Fruit fly (Drosophila melanogaster) whole organism, embryonic: Measurements from ENCODE around the gene Hel25E.

ENCODE experiments used
- ATbp ChIP-seq: fragments of 200-800 bp; sonication (Bioruptor generic); optimal IDR thresholded peaks from 2 replicates; lab custom pipeline; 2017; ENCODE audit warnings: missing biosample characterization, mild to moderate bottlenecking, missing genetic modification characterization, missing genetic modification reagents
- CG10654 ChIP-seq: fragments of 200-800 bp; sonication (Bioruptor generic); optimal IDR thresholded peaks from 2 replicates; lab custom pipeline; 2016; ENCODE audit warnings: missing biosample characterization, missing genetic modification characterization
- CG11093 ChIP-seq: fragments of 200-800 bp; sonication (Bioruptor generic); IDR thresholded peaks from 3 replicates; pipeline ENCODE4 v1.3.6; 2022; ENCODE audit warnings: missing biosample characterization, missing genetic modification characterization
- CG11695 ChIP-seq: fragments of 200-800 bp; sonication (Bioruptor generic); IDR thresholded peaks from 3 replicates; pipeline ENCODE4 v1.3.6; 2022; ENCODE audit warnings: missing biosample characterization, missing genetic modification characterization
- CG12219 ChIP-seq: fragments of 200-800 bp; sonication (Bioruptor generic); optimal IDR thresholded peaks from 3 replicates; lab custom pipeline; 2018; ENCODE audit warnings: missing biosample characterization, mild to moderate bottlenecking, missing genetic modification characterization
- CG14667 ChIP-seq: fragments of 200-800 bp; sonication (Bioruptor generic); IDR thresholded peaks from 2 replicates; pipeline ENCODE4 v1.3.6; 2022; ENCODE audit warnings: missing biosample characterization, missing genetic modification characterization
- CG1832 ChIP-seq: fragments of 200-800 bp; sonication (Bioruptor generic); optimal IDR thresholded peaks from 2 replicates; lab custom pipeline; 2017; ENCODE audit warnings: missing biosample characterization, mild to moderate bottlenecking, missing genetic modification characterization, inconsistent platforms
- CG2129 ChIP-seq: fragments of 200-800 bp; sonication (Bioruptor generic); IDR thresholded peaks from 2 replicates; pipeline ENCODE4 v1.3.6; 2022; ENCODE audit warnings: missing biosample characterization, missing genetic modification characterization; ENCODE audit not compliant: partially characterized antibody
- CG32532 ChIP-seq: fragments of 200-800 bp; sonication (Bioruptor generic); IDR thresholded peaks from 2 replicates; pipeline ENCODE4 v1.3.6; 2022; ENCODE audit warnings: missing biosample characterization, missing genetic modification characterization
- CG3281 ChIP-seq: fragments of 200-800 bp; sonication (Bioruptor generic); optimal IDR thresholded peaks from 3 replicates; lab custom pipeline; 2017; ENCODE audit warnings: missing biosample characterization, mild to moderate bottlenecking, missing genetic modification characterization
- CG34376 ChIP-seq: fragments of 200-800 bp; sonication (Bioruptor generic); optimal IDR thresholded peaks from 2 replicates; lab custom pipeline; 2018; ENCODE audit warnings: missing biosample characterization, mild to moderate bottlenecking, missing genetic modification characterization
- CG4820 ChIP-seq: fragments of 200-800 bp; sonication (Bioruptor generic); optimal IDR thresholded peaks from 3 replicates; lab custom pipeline; 2016; ENCODE audit warnings: missing biosample characterization, missing genetic modification characterization
- CG7928 ChIP-seq: fragments of 200-800 bp; sonication (Bioruptor generic); optimal IDR thresholded peaks from 2 replicates; lab custom pipeline; 2017; ENCODE audit warnings: missing biosample characterization, mild to moderate bottlenecking, missing genetic modification characterization
- CG8290 ChIP-seq, 3 experiments: fragments of 200-800 bp; sonication (Bioruptor generic); optimal IDR thresholded peaks; 2 replicates each; lab custom pipeline; 2016 to 2019; ENCODE audit warnings: missing biosample characterization in 3 of 3, missing genetic modification characterization in 3 of 3, mild to moderate bottlenecking in 2 of 3, moderate library complexity in 1 of 3
- Dfd ChIP-seq, 2 experiments: fragments of >200 bp; optimal IDR thresholded peaks; 2 replicates each; lab custom pipeline; 2017; ENCODE audit warnings: missing biosample characterization in 2 of 2, missing genetic modification characterization in 2 of 2
- Doc3 ChIP-seq: fragments of 200-800 bp; sonication (Bioruptor generic); IDR thresholded peaks from 3 replicates; pipeline ENCODE4 v1.3.6; 2022; ENCODE audit warnings: missing biosample characterization, missing genetic modification characterization; ENCODE audit not compliant: partially characterized antibody
- Dref ChIP-seq: fragments of 200-800 bp; sonication (Bioruptor generic); IDR thresholded peaks from 2 replicates; pipeline ENCODE4 v1.3.6; 2022; ENCODE audit warnings: missing biosample characterization, missing genetic modification characterization
- ERR ChIP-seq: fragments of 200-800 bp; sonication (Bioruptor generic); optimal IDR thresholded peaks from 2 replicates; lab custom pipeline; 2016; ENCODE audit warnings: missing biosample characterization, missing genetic modification characterization
- Elba2 ChIP-seq: fragments of 200-800 bp; sonication (Bioruptor generic); optimal IDR thresholded peaks from 3 replicates; lab custom pipeline; 2016; ENCODE audit warnings: missing biosample characterization, missing genetic modification characterization
- Hmx ChIP-seq: fragments of 200-800 bp; sonication (Bioruptor generic); optimal IDR thresholded peaks from 2 replicates; lab custom pipeline; 2016; ENCODE audit warnings: missing biosample characterization, missing genetic modification characterization
- Hr39 ChIP-seq: fragments of >200 bp; optimal IDR thresholded peaks from 2 replicates; lab custom pipeline; 2017
- Kr ChIP-seq: fragments of 200-800 bp; sonication (Bioruptor generic); optimal IDR thresholded peaks from 2 replicates; lab custom pipeline; 2017; ENCODE audit warnings: missing biosample characterization, mild to moderate bottlenecking, missing genetic modification characterization
- MESR4 ChIP-seq: fragments of 200-800 bp; sonication (Bioruptor generic); optimal IDR thresholded peaks from 2 replicates; lab custom pipeline; 2018; ENCODE audit warnings: missing biosample characterization, mild to moderate bottlenecking, missing genetic modification characterization, moderate library complexity
- Meics ChIP-seq: fragments of 200-800 bp; sonication (Bioruptor generic); optimal IDR thresholded peaks from 2 replicates; lab custom pipeline; 2017; ENCODE audit warnings: missing biosample characterization, mild to moderate bottlenecking, missing genetic modification characterization
- NC2α ChIP-seq: fragments of 200-800 bp; sonication (Bioruptor generic); optimal IDR thresholded peaks from 2 replicates; lab custom pipeline; 2016; ENCODE audit warnings: missing biosample characterization, missing genetic modification characterization
- Side ChIP-seq: fragments of 200-800 bp; sonication (Bioruptor generic); optimal IDR thresholded peaks from 2 replicates; lab custom pipeline; 2016; ENCODE audit warnings: missing biosample characterization, missing genetic modification characterization
- Taf1 ChIP-seq: fragments of 200-800 bp; sonication (Bioruptor generic); IDR thresholded peaks from 2 replicates; pipeline ENCODE4 v1.3.6; 2022; ENCODE audit warnings: missing biosample characterization, missing genetic modification characterization
- Xrp1 ChIP-seq: fragments of 200-800 bp; sonication (Bioruptor generic); IDR thresholded peaks from 2 replicates; pipeline ENCODE4 v1.3.6; 2022; ENCODE audit warnings: missing biosample characterization, missing genetic modification characterization
- ab ChIP-seq: fragments of 200-800 bp; sonication (Bioruptor generic); optimal IDR thresholded peaks from 2 replicates; lab custom pipeline; 2016; ENCODE audit warnings: missing biosample characterization, missing genetic modification characterization
- bigmax ChIP-seq: fragments of 200-800 bp; sonication (Bioruptor generic); optimal IDR thresholded peaks from 2 replicates; lab custom pipeline; 2018; ENCODE audit warnings: missing biosample characterization, mild to moderate bottlenecking, missing genetic modification characterization
- bowl ChIP-seq: fragments of 200-800 bp; sonication (Bioruptor generic); IDR thresholded peaks from 2 replicates; pipeline ENCODE4 v1.3.6; 2022; ENCODE audit warnings: missing biosample characterization, missing genetic modification characterization
- bsh ChIP-seq, 2 experiments: fragments of 200-800 bp; sonication (Bioruptor generic); optimal IDR thresholded peaks; 2 replicates each; lab custom pipeline; 2017 to 2018; ENCODE audit warnings: mild to moderate bottlenecking in 2 of 2, missing biosample characterization in 2 of 2, missing genetic modification characterization in 2 of 2, moderate library complexity in 1 of 2
- btn ChIP-seq: fragments of 200-800 bp; sonication (Bioruptor generic); optimal IDR thresholded peaks from 2 replicates; lab custom pipeline; 2016; ENCODE audit warnings: missing biosample characterization, missing genetic modification characterization
- chn ChIP-seq: fragments of 200-800 bp; sonication (Bioruptor generic); optimal IDR thresholded peaks from 2 replicates; lab custom pipeline; 2016; ENCODE audit warnings: missing biosample characterization, missing genetic modification characterization
- corto ChIP-seq: fragments of 200-800 bp; sonication (Bioruptor generic); optimal IDR thresholded peaks from 2 replicates; lab custom pipeline; 2016; ENCODE audit warnings: missing biosample characterization, mild to moderate bottlenecking, missing genetic modification characterization, moderate library complexity
- gt ChIP-seq: fragments of 200-800 bp; sonication (Bioruptor generic); IDR thresholded peaks from 2 replicates; pipeline ENCODE4 v1.3.6; 2022; ENCODE audit warnings: missing biosample characterization, missing genetic modification characterization
- h ChIP-seq: fragments of >200 bp; optimal IDR thresholded peaks from 2 replicates; lab custom pipeline; 2017
- hb ChIP-seq: fragments of 200-800 bp; sonication (Bioruptor generic); IDR thresholded peaks from 3 replicates; pipeline ENCODE4 v1.3.6; 2022; ENCODE audit warnings: missing biosample characterization, missing genetic modification characterization; ENCODE audit not compliant: partially characterized antibody
- hth ChIP-seq: fragments of >200 bp; optimal IDR thresholded peaks from 2 replicates; lab custom pipeline; 2017; ENCODE audit warnings: inconsistent platforms
- insv ChIP-seq, 2 experiments: fragments of 200-800 bp; sonication (Bioruptor generic); optimal IDR thresholded peaks; 3 replicates each; lab custom pipeline; 2016 to 2018; ENCODE audit warnings: missing biosample characterization in 2 of 2, missing genetic modification characterization in 2 of 2
- ken ChIP-seq: fragments of 200-800 bp; sonication (Bioruptor generic); IDR thresholded peaks from 3 replicates; pipeline ENCODE4 v1.3.6; 2022; ENCODE audit warnings: missing biosample characterization, missing genetic modification characterization
- klu ChIP-seq: fragments of 200-800 bp; sonication (Bioruptor generic); IDR thresholded peaks from 2 replicates; pipeline ENCODE4 v1.3.6; 2022; ENCODE audit warnings: missing biosample characterization, missing genetic modification characterization
- lmd ChIP-seq: fragments of 200-800 bp; sonication (Bioruptor generic); IDR thresholded peaks from 2 replicates; pipeline ENCODE4 v1.3.6; 2022; ENCODE audit warnings: missing biosample characterization, missing genetic modification characterization
- oc ChIP-seq: fragments of 200-800 bp; sonication (Bioruptor generic); optimal IDR thresholded peaks from 2 replicates; lab custom pipeline; 2018; ENCODE audit warnings: missing biosample characterization, mild to moderate bottlenecking, missing genetic modification characterization, moderate library complexity
- stwl ChIP-seq: fragments of 200-800 bp; sonication (Bioruptor generic); optimal IDR thresholded peaks from 3 replicates; lab custom pipeline; 2018; ENCODE audit warnings: missing biosample characterization, mild to moderate bottlenecking, missing genetic modification characterization, moderate library complexity
- sug ChIP-seq: fragments of 200-800 bp; optimal IDR thresholded peaks from 2 replicates; lab custom pipeline; 2019; ENCODE audit warnings: missing biosample characterization, mild to moderate bottlenecking, missing genetic modification characterization, moderate library complexity
- usp ChIP-seq: fragments of >200 bp; optimal IDR thresholded peaks from 2 replicates; lab custom pipeline; 2017; ENCODE audit warnings: missing biosample characterization, missing genetic modification characterization
- wor ChIP-seq: fragments of 200-800 bp; sonication (Bioruptor generic); IDR thresholded peaks from 2 replicates; pipeline ENCODE4 v1.3.6; 2022; ENCODE audit warnings: missing biosample characterization, missing genetic modification characterization
- zf30C ChIP-seq: fragments of 200-800 bp; sonication (Bioruptor generic); optimal IDR thresholded peaks from 3 replicates; lab custom pipeline; 2018; ENCODE audit warnings: missing biosample characterization, mild to moderate bottlenecking, missing genetic modification characterization
- zfh2 ChIP-seq: fragments of 200-800 bp; sonication (Bioruptor generic); optimal IDR thresholded peaks from 2 replicates; lab custom pipeline; 2016; ENCODE audit warnings: missing biosample characterization, missing genetic modification characterization

Hel25E gene

dm6 chr2L:5546518-5547287 lies 4.6 kb upstream of the Hel25E start, which contains the start of gene Oscillin (continued):
- TF ChIP-seq gt (GFP tag; lab: Robert Waterston, UW), result no peak
- peak; percentile 88 for TF ChIP-seq stwl (tag; lab: Kevin White, UChicago)
- no peak for TF ChIP-seq usp (GFP tag; lab: Kevin White, UChicago)
- TF ChIP-seq CG10654 (GFP tag; lab: Kevin White, UChicago), result peak; percentile 58
- peak; percentile 66 for TF ChIP-seq sug
- peak; percentile 70 for TF ChIP-seq Taf1 (GFP tag; lab: Robert Waterston, UW)
- no peak for TF ChIP-seq NC2α (GFP tag; lab: Kevin White, UChicago)
- no peak for TF ChIP-seq Side (GFP tag; lab: Kevin White, UChicago)
- TF ChIP-seq bsh (GFP tag; optimal IDR thresholded peaks at IDR 0.05; lab: Kevin White, UChicago), result peak in 1 of 2 experiments; percentile 93
- TF ChIP-seq corto, result peak; percentile 40
- TF ChIP-seq Kr (GFP tag; lab: Kevin White, UChicago), result no peak
- no peak for TF ChIP-seq Dref (GFP tag; lab: Robert Waterston, UW)
- peak; percentile 87 for TF ChIP-seq oc (tag; lab: Kevin White, UChicago)
- TF ChIP-seq Elba2 (GFP tag; lab: Kevin White, UChicago), result no peak
- peak; percentile 41 for TF ChIP-seq CG8290 (GFP tag; optimal IDR thresholded peaks at IDR 0.05; lab: Kevin White, UChicago)
- peak in 1 of 2 experiments; percentile 5 for TF ChIP-seq CG8290 (tag; optimal IDR thresholded peaks at IDR 0.05; lab: Kevin White, UChicago)
- peak; percentile 68; the same call in 2 of the 3 replicates for TF ChIP-seq ken (GFP tag; lab: Robert Waterston, UW)
- peak; percentile 56 for TF ChIP-seq Hmx (GFP tag; lab: Kevin White, UChicago)
- TF ChIP-seq insv (GFP tag; optimal IDR thresholded peaks at IDR 0.05; lab: Kevin White, UChicago), result peak in 1 of 2 experiments; percentile 35
- peak; percentile 86 for TF ChIP-seq Meics (GFP tag; lab: Kevin White, UChicago)
- peak; percentile 72 for TF ChIP-seq klu
- TF ChIP-seq Doc3, result peak; percentile 45; the same call in 2 of the 3 replicates
- 0 out of 2 replicates have a peak, but pooled peaks have one; percentile 15 for TF ChIP-seq CG2129 (GFP tag; lab: Robert Waterston, UW)
- TF ChIP-seq CG14667 (GFP tag; lab: Robert Waterston, UW), result peak; percentile 63
- peak; percentile 84 for TF ChIP-seq hb (GFP tag; lab: Robert Waterston, UW)
- no peak for TF ChIP-seq zfh2 (GFP tag; lab: Kevin White, UChicago)
- TF ChIP-seq Hr39 (lab: Kevin White, UChicago), result no peak
- TF ChIP-seq CG11695 (GFP tag; lab: Robert Waterston, UW), result peak; percentile 90
- peak; percentile 43 for TF ChIP-seq ERR (GFP tag; lab: Kevin White, UChicago)
- TF ChIP-seq wor (GFP tag; lab: Robert Waterston, UW), result peak; percentile 64
- peak; percentile 80 for TF ChIP-seq CG3281 (GFP tag; lab: Kevin White, UChicago)
- TF ChIP-seq CG12219 (GFP tag; lab: Kevin White, UChicago), result peak; percentile 49
- TF ChIP-seq chn (GFP tag; lab: Kevin White, UChicago), result peak; percentile 18
- TF ChIP-seq CG7928 (GFP tag; lab: Kevin White, UChicago), result no peak
- no peak for TF ChIP-seq ATbp (GFP tag; lab: Kevin White, UChicago)
- TF ChIP-seq CG34376 (GFP tag; lab: Kevin White, UChicago), result peak; percentile 33
- peak; percentile 82 for TF ChIP-seq lmd (GFP tag; lab: Robert Waterston, UW)
- TF ChIP-seq h (lab: Kevin White, UChicago), result no peak
- peak; percentile 94 for TF ChIP-seq Xrp1 (GFP tag; lab: Robert Waterston, UW)
- TF ChIP-seq bowl (GFP tag; lab: Robert Waterston, UW), result no peak
- no peak for TF ChIP-seq ab (GFP tag; lab: Kevin White, UChicago)
- TF ChIP-seq Dfd (GFP tag; optimal IDR thresholded peaks at IDR 0.05; lab: Kevin White, UChicago), result no peak
- peak; percentile 13 for TF ChIP-seq MESR4 (GFP tag; lab: Kevin White, UChicago)
- TF ChIP-seq CG1832 (GFP tag; lab: Kevin White, UChicago), result no peak
- TF ChIP-seq CG4820 (GFP tag; lab: Kevin White, UChicago), result peak; percentile 65
- 0 out of 3 replicates have a peak, but pooled peaks have one; percentile 69 for TF ChIP-seq CG11093
- peak; percentile 90 for TF ChIP-seq CG32532
- TF ChIP-seq btn (GFP tag; lab: Kevin White, UChicago), result no peak
- no peak for TF ChIP-seq hth (lab: Kevin White, UChicago)
- TF ChIP-seq zf30C, result no peak
- TF ChIP-seq bigmax, result no peak
